Fruit fly (Drosophila melanogaster) Kc167 (cell line): ENCODE measurements around the gene CG5111.

Source experiments
- h ChIP-seq: fragments of >200 bp; optimal IDR thresholded peaks from 3 replicates; lab custom pipeline; 2018; ENCODE audit warnings: missing external identifiers
- insv ChIP-seq: fragments of >200 bp; optimal IDR thresholded peaks from 3 replicates; lab custom pipeline; 2018; ENCODE audit warnings: missing external identifiers

DNA sequence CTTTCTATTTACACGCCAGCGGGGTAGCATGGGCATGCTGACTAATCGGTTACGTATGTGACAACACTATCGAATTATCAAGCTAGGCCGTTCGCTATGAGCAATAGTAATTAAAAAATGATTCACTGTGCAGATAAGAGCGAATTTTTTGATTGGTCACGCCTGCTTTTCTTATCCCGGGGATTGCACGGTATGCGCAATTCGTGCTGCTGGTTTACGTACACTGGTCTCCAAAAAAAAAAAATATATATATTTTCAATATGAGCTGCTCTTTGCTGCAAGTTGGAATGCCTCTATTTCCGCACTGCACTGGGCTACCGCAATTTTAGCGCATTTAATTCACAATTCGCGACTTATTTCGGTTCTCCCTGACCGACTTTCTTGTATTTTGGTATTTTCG lies 15.7 kb upstream of the CG5111 start:
- TF ChIP-seq h (no peak), insv (no peak)
